Fruit fly (Drosophila melanogaster): ENCODE measurements around the gene CG8543.
A peak's percentile ranks its signal among the peaks of the same experiment; 100 is the strongest.

Gene CG8543

DNA sequence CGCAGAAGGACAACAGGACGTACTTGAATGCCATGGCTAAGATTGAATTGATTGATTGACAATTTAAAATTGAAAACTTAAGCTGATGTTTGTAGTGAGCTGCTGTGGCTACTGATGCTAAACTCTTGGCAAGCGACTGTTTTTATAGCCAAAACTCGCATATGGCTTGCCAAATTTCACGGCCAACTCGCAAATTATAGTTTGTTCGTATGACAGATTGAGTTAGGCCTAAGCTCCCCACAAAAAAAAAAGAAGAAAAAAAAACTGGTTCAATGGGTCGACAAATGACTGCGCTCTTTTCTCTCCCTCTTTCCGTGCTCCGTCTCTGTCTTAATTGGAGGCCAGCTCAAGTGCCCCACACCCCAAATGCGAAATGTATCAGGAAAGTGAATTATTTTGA lies at the start of gene CG8543:
TSS of gene CG8543 (minus strand) at position 101 of the 400 bp plus-strand sequence.
- no peak for TF ChIP-seq CG5204 (GFP tag; optimal IDR thresholded peaks at IDR 0.05)
- TF ChIP-seq CG14711 (tag; optimal IDR thresholded peaks at IDR 0.05), result no peak
- no peak for TF ChIP-seq cnc (optimal IDR thresholded peaks at IDR 0.05)
- TF ChIP-seq CG11617 (GFP tag; optimal IDR thresholded peaks at IDR 0.05), result no peak
- no peak for TF ChIP-seq ovo (GFP tag; optimal IDR thresholded peaks at IDR 0.05)
- no peak for TF ChIP-seq kay (GFP tag; ENCODE audit: borderline replicate concordance)
- no peak for TF ChIP-seq cic (GFP tag; optimal IDR thresholded peaks at IDR 0.05)
- no peak for TF ChIP-seq bab1 (GFP tag; optimal IDR thresholded peaks at IDR 0.05)
- TF ChIP-seq toe (GFP tag; optimal IDR thresholded peaks at IDR 0.05), result no peak
- TF ChIP-seq CG7101 (tag; optimal IDR thresholded peaks at IDR 0.05), result no peak
- no peak for TF ChIP-seq CG7045 (GFP tag; optimal IDR thresholded peaks at IDR 0.05)
- no peak for TF ChIP-seq Crg-1 (GFP tag; optimal IDR thresholded peaks at IDR 0.05)
- no peak for TF ChIP-seq CG12768 (GFP tag; optimal IDR thresholded peaks at IDR 0.05)
- no peak for TF ChIP-seq Hr96 (GFP tag; optimal IDR thresholded peaks at IDR 0.05)
- no peak for TF ChIP-seq Mnt (GFP tag; optimal IDR thresholded peaks at IDR 0.05)
- TF ChIP-seq CG33017 (tag; optimal IDR thresholded peaks at IDR 0.05), result no peak

DNA sequence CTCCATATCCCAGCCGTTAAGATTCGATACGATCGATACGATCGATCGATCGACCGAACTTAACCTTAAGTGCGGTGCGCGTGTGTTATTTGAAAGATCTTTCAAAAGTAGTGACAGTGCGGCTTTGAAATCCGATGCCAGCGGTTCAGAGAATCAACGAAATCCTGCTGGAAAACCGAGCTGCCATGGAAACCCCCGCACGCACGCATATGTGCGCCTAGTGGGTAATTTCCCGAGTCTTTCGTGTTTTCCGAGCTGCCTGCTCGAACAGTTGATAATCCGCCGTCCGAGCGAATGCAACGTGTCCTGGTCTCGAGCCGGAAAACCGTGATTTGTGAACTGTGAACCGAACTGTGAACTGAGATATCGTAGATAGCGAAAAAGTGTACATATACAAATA lies 49.1 kb upstream of the CG8543 start:
- TF ChIP-seq CG14711 (tag; optimal IDR thresholded peaks at IDR 0.05), result no peak
- TF ChIP-seq Crg-1 (GFP tag; optimal IDR thresholded peaks at IDR 0.05), result no peak
- no peak for TF ChIP-seq Clk (GFP tag; optimal IDR thresholded peaks at IDR 0.05)
- no peak for TF ChIP-seq CG12768 (GFP tag; optimal IDR thresholded peaks at IDR 0.05)
- no peak for TF ChIP-seq tj (GFP tag; optimal IDR thresholded peaks at IDR 0.05)
- no peak for TF ChIP-seq cnc (optimal IDR thresholded peaks at IDR 0.05)
- no peak for TF ChIP-seq CG11617 (GFP tag; optimal IDR thresholded peaks at IDR 0.05)
- TF ChIP-seq ovo (GFP tag; optimal IDR thresholded peaks at IDR 0.05), result no peak
- no peak for TF ChIP-seq CG1620 (GFP tag; optimal IDR thresholded peaks at IDR 0.05)
- TF ChIP-seq Mnt (GFP tag; optimal IDR thresholded peaks at IDR 0.05), result no peak
- TF ChIP-seq bab1 (GFP tag; optimal IDR thresholded peaks at IDR 0.05), result no peak
- no peak for TF ChIP-seq Hr96 (GFP tag; optimal IDR thresholded peaks at IDR 0.05)
- no peak for TF ChIP-seq CG7045 (GFP tag; optimal IDR thresholded peaks at IDR 0.05)
- no peak for TF ChIP-seq pad (GFP tag; optimal IDR thresholded peaks at IDR 0.05)
- TF ChIP-seq CG5204 (GFP tag; optimal IDR thresholded peaks at IDR 0.05), result no peak
- no peak for TF ChIP-seq CG33017 (tag; optimal IDR thresholded peaks at IDR 0.05)
- TF ChIP-seq CG7101 (tag; optimal IDR thresholded peaks at IDR 0.05), result no peak
- no peak for TF ChIP-seq kay (GFP tag; ENCODE audit: borderline replicate concordance)
- TF ChIP-seq toe (GFP tag; optimal IDR thresholded peaks at IDR 0.05), result no peak
- no peak for TF ChIP-seq cic (GFP tag; optimal IDR thresholded peaks at IDR 0.05)

DNA sequence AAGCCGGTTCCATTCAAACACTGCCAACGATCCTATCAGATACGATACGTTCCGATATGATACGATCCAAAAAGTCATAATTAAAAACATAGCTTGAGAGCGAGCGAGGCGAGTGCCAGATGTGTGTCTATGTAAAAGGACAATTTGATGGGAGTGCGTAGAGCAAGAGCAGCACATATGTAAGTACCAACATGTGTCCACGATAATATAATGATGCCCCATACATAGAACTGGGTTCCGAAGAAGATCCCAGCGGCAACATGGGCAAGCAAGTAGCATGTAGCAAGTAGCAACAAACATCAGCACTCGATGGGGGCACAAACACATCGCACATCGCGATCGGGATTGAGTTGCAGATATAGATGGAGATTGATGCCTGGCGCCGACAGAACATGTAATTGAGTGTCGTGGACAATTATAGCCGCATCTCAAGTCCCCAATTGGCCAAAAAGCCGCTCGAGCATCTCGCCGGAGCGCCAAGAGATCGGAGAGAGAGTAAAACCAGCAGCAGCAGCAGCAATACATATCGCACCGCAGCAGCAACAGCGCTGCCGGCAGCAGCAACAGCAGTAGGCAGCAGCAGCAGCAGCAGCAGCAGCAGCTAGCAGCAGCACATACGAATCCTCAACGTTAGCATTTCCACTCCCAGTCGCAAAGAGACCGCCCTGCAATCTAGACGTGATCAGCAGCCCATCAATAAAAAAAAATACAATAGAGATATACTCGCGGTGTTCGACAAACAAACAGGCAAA lies 48.4 kb upstream of the CG8543 start, which contains the start of gene ltl:
TSS of gene ltl (plus strand) at position 647 of the 752 bp plus-strand sequence.
- TF ChIP-seq CG7045 (GFP tag; optimal IDR thresholded peaks at IDR 0.05), result no peak
- no peak for TF ChIP-seq CG7101 (tag; optimal IDR thresholded peaks at IDR 0.05)
- no peak for TF ChIP-seq Crg-1 (GFP tag; optimal IDR thresholded peaks at IDR 0.05)
- no peak for TF ChIP-seq Mnt (GFP tag; optimal IDR thresholded peaks at IDR 0.05)
- no peak for TF ChIP-seq toe (GFP tag; optimal IDR thresholded peaks at IDR 0.05)
- TF ChIP-seq CG5204 (GFP tag; optimal IDR thresholded peaks at IDR 0.05), result no peak
- peak; percentile 18 for TF ChIP-seq cic (GFP tag; optimal IDR thresholded peaks at IDR 0.05)
- TF ChIP-seq kay (GFP tag; ENCODE audit: borderline replicate concordance), result no peak

DNA sequence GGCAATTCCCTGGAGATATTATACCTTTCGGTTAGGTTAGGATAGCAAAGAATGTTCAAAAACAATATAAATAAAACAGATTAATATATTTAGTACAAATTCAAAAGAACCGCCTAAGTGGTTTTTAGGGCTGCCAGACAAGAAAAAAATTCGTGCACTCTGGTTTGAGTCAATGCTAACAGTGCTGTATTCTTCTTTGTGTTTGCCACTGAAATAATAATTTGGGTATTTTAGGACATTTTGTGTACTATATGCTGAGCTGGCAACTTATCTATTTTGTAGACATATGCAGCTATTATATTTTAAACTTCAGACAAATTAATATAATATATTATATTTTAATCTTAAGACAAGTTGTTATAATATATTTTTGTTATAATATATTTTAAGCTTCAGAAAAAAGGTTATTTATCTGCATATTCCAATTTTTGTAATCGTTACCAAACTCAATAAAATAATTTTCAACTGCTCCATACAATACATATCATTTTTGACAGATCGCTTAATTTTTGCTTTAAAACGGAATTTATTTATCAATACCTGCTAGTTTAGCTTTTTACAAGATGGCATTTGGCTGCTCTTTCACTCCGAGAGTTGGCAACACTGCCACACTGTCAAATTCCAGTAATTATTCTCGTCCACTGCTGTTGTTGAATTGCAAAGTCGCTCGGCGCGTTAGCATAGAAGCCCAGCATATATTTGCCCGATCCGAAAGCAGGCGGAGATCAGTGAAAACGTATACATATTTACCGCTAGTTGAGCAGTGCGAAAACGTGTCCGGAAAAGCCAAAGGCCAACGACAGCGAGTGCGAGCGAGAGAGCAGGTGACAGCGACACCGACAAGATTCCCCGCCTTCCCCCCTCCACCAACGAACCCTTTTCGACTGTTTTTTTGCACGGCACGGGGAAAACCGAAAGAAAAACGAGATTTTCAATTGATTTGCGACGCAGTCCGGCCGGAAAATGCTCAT lies 40.6 kb upstream of the CG8543 start, which contains the start of gene CG7546:
TSS of gene CG7546 (plus strand) at position 573 of the 971 bp plus-strand sequence.
- TF ChIP-seq kay (GFP tag; ENCODE audit: borderline replicate concordance) (no peak), Mnt (GFP tag; optimal IDR thresholded peaks at IDR 0.05) (peak; percentile 68), bab1 (GFP tag; optimal IDR thresholded peaks at IDR 0.05) (peak; percentile 25), CG1620 (GFP tag; optimal IDR thresholded peaks at IDR 0.05) (no peak), pad (GFP tag; optimal IDR thresholded peaks at IDR 0.05) (peak; percentile 43), tj (GFP tag; optimal IDR thresholded peaks at IDR 0.05) (peak; percentile 82), CG12768 (GFP tag; optimal IDR thresholded peaks at IDR 0.05) (no peak), CG14711 (tag; optimal IDR thresholded peaks at IDR 0.05) (peak; percentile 64), cic (GFP tag; optimal IDR thresholded peaks at IDR 0.05) (peak; percentile 12), Clk (GFP tag; optimal IDR thresholded peaks at IDR 0.05) (no peak), toe (GFP tag; optimal IDR thresholded peaks at IDR 0.05) (no peak), Hr96 (GFP tag; optimal IDR thresholded peaks at IDR 0.05) (peak; percentile 23), CG7101 (tag; optimal IDR thresholded peaks at IDR 0.05) (no peak), CG33017 (tag; optimal IDR thresholded peaks at IDR 0.05) (peak; percentile 13), CG5204 (GFP tag; optimal IDR thresholded peaks at IDR 0.05) (peak; percentile 50), CG7045 (GFP tag; optimal IDR thresholded peaks at IDR 0.05) (no peak), ovo (GFP tag; optimal IDR thresholded peaks at IDR 0.05) (peak; percentile 45)

dm6 chr3L:7506117-7506516 lies 36.0 kb upstream of the CG8543 start, which contains the start of gene CG7548:
Gene CG7548, minus strand, starts transcription at chr3L:7506217.
- no peak for TF ChIP-seq CG5204 (GFP tag; optimal IDR thresholded peaks at IDR 0.05)
- no peak for TF ChIP-seq CG1620 (GFP tag; optimal IDR thresholded peaks at IDR 0.05)
- TF ChIP-seq Hr96 (GFP tag; optimal IDR thresholded peaks at IDR 0.05), result no peak
- no peak for TF ChIP-seq ovo (GFP tag; optimal IDR thresholded peaks at IDR 0.05)
- TF ChIP-seq Mnt (GFP tag; optimal IDR thresholded peaks at IDR 0.05), result no peak
- TF ChIP-seq toe (GFP tag; optimal IDR thresholded peaks at IDR 0.05), result no peak
- TF ChIP-seq CG33017 (tag; optimal IDR thresholded peaks at IDR 0.05), result no peak
- TF ChIP-seq pad (GFP tag; optimal IDR thresholded peaks at IDR 0.05), result no peak
- no peak for TF ChIP-seq CG11617 (GFP tag; optimal IDR thresholded peaks at IDR 0.05)
- TF ChIP-seq tj (GFP tag; optimal IDR thresholded peaks at IDR 0.05), result no peak
- TF ChIP-seq bab1 (GFP tag; optimal IDR thresholded peaks at IDR 0.05), result no peak
- TF ChIP-seq CG7101 (tag; optimal IDR thresholded peaks at IDR 0.05), result no peak
